Worm (Caenorhabditis elegans) whole organism, L4 larva: ENCODE data around the gene kcc-2.

ENCODE experiments used
- F49E8.2 ChIP-seq: sonication (generic microtip); optimal IDR thresholded peaks from 2 replicates; lab custom pipeline; 2016; ENCODE audit warnings: missing compliant biosample characterization, mild to moderate bottlenecking, missing genetic modification characterization, borderline replicate concordance
- ceh-28 ChIP-seq: fragments of 150-350 bp; optimal IDR thresholded peaks from 2 replicates; lab custom pipeline; 2014; ENCODE audit warnings: missing biosample characterization, missing genetic modification reagents, missing genetic modification characterization
- ceh-62 ChIP-seq: sonication (generic microtip); optimal IDR thresholded peaks from 2 replicates; lab custom pipeline; 2017; ENCODE audit warnings: missing biosample characterization, missing genetic modification characterization
- dve-1 ChIP-seq: sonication (generic microtip); optimal IDR thresholded peaks from 2 replicates; lab custom pipeline; 2017; ENCODE audit warnings: antibody characterized with exemption, mild to moderate bottlenecking, missing genetic modification characterization, missing compliant biosample characterization; ENCODE audit not compliant: insufficient read depth
- lir-3 ChIP-seq: sonication (generic microtip); optimal IDR thresholded peaks from 2 replicates; lab custom pipeline; 2016; ENCODE audit warnings: mild to moderate bottlenecking, missing genetic modification characterization, missing compliant biosample characterization
- nhr-11 ChIP-seq: fragments of 150-350 bp; optimal IDR thresholded peaks from 2 replicates; lab custom pipeline; 2014; ENCODE audit warnings: missing biosample characterization, missing genetic modification characterization
- nhr-28 ChIP-seq: fragments of 150-350 bp; optimal IDR thresholded peaks from 2 replicates; lab custom pipeline; 2014; ENCODE audit warnings: missing biosample characterization, missing genetic modification characterization
- nhr-41 ChIP-seq: fragments of 200-800 bp; sonication (Bioruptor generic); IDR thresholded peaks from 2 replicates; pipeline ENCODE4 v1.3.6; 2022; ENCODE audit warnings: missing genetic modification reagents, missing genetic modification characterization, missing compliant biosample characterization
- skn-1 ChIP-seq: fragments of 150-350 bp; optimal IDR thresholded peaks from 2 replicates; lab custom pipeline; 2014; ENCODE audit warnings: missing biosample characterization, missing genetic modification characterization

- TF ChIP-seq F49E8.2, result no peak
- TF ChIP-seq dve-1 (tag; lab: Kevin White, UChicago), result no peak
- no peak for TF ChIP-seq nhr-41
- no peak for TF ChIP-seq nhr-28 (tag; lab: Kevin White, UChicago)
- no peak for TF ChIP-seq nhr-11
- TF ChIP-seq skn-1, result no peak
- no peak for TF ChIP-seq ceh-62 (tag; lab: Kevin White, UChicago)
- no peak for TF ChIP-seq lir-3 (tag; lab: Kevin White, UChicago)
- no peak for TF ChIP-seq ceh-28 (tag; lab: Kevin White, UChicago)
Observed at ce11 chrIV:6064657-6065056, 23.9 kb downstream of the kcc-2 start.
